Worm (Caenorhabditis elegans): ENCODE results near the gene math-7.

DNA sequence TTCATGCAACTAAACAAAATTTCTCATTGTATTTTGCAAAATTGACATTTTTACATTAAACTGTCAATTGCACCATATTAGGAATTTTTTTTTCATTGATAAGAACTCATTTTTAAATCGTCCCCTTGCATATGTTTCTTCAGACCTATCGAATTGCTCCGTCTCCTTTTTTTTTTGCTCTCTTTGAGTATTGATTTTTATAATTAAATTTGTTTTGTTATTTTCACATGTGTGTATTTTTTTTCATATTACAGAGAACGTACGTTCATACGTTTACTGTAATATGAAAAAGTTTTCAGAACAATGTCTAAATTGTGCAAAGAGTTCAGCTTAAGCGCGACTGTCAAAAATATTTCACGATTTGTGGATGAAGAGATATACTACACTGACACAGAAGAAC lies 17.2 kb downstream of the math-7 start, which contains the start of gene math-14:
- TF ChIP-seq klf-2 (GFP tag; conservative IDR thresholded peaks at IDR 0.05), result no peak
- no peak for TF ChIP-seq T22C8.4 (GFP tag; IDR thresholded peaks at IDR 0.05)
- TF ChIP-seq flt-1 (GFP tag; IDR thresholded peaks at IDR 0.05), result no peak
- no peak for TF ChIP-seq ztf-29 (GFP tag; IDR thresholded peaks at IDR 0.05)
- no peak for TF ChIP-seq ztf-23 (GFP tag; IDR thresholded peaks at IDR 0.05)
- TF ChIP-seq cog-1 (tag; optimal IDR thresholded peaks at IDR 0.05), result no peak
- no peak for TF ChIP-seq tab-1 (GFP tag; IDR thresholded peaks at IDR 0.05)
- no peak for TF ChIP-seq ref-1 (GFP tag; conservative IDR thresholded peaks at IDR 0.05)

Data from whole organism, midembryonic.